Worm (Caenorhabditis elegans) whole organism, L2 larva: ENCODE data around the gene sos-1.

Source experiments
- alr-1 ChIP-seq: fragments of 150-350 bp; optimal IDR thresholded peaks from 2 replicates; lab custom pipeline; 2014; ENCODE audit warnings: missing biosample characterization, missing genetic modification characterization
- mdl-1 ChIP-seq, 2 experiments: fragments of 150-350 bp in 1 of 2; sonication (generic microtip) in 1 of 2; optimal IDR thresholded peaks; 2 replicates each; lab custom pipeline; 2017; ENCODE audit warnings: missing biosample characterization in 2 of 2, missing genetic modification characterization in 2 of 2
- nhr-77 ChIP-seq: fragments of 150-350 bp; optimal IDR thresholded peaks from 2 replicates; lab custom pipeline; 2014; ENCODE audit warnings: missing biosample characterization, missing genetic modification characterization
- snpc-4 ChIP-seq: fragments of 150-350 bp; optimal IDR thresholded peaks from 2 replicates; lab custom pipeline; 2014; ENCODE audit warnings: missing biosample characterization, missing genetic modification characterization

DNA sequence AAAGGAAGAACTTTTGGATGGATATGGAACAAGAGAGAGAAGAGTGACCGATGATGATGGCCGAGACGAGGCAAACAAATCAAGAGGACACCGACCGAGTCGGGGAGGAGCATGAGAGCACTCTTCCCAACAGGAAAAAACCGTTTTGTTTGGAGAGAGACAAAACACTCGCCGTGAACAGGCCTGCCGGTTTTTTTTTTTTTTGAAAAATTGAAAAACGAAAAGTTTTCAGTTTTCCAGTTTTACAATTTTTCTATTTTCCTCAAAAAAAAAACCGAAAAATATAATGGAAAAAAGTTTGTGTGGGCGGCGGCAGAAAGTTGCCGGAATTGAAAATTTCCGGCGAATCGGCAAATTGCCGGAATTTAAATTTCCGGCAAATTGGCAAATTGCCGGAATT is 10.6 kb upstream of the sos-1 start, which contains the start of gene Y61A9LA.7:
- TF ChIP-seq alr-1 (tag; lab: Kevin White, UChicago) (no peak), snpc-4 (tag; lab: Kevin White, UChicago) (no peak), mdl-1 (tag; optimal IDR thresholded peaks at IDR 0.05; lab: Kevin White, UChicago) (no peak), nhr-77 (tag; lab: Kevin White, UChicago) (no peak)
